Worm (Caenorhabditis elegans) whole organism, L4 larva: ENCODE data around the gene T05B11.4.

ENCODE experiments used
- Y75B8A.6 ChIP-seq: fragments of 200-800 bp; sonication (Bioruptor generic); IDR thresholded peaks from 2 replicates; pipeline ENCODE4 v1.3.6; 2022; ENCODE audit warnings: missing genetic modification reagents, missing genetic modification characterization, missing compliant biosample characterization
- egl-27 ChIP-seq: sonication (generic microtip); optimal IDR thresholded peaks from 3 replicates; lab custom pipeline; 2017; ENCODE audit warnings: missing biosample characterization, missing genetic modification reagents, missing genetic modification characterization
- fos-1 ChIP-seq: fragments of 150-350 bp; optimal IDR thresholded peaks from 2 replicates; lab custom pipeline; 2014; ENCODE audit warnings: missing biosample characterization, missing genetic modification characterization
- nhr-102 ChIP-seq: sonication (generic microtip); optimal IDR thresholded peaks from 2 replicates; lab custom pipeline; 2016; ENCODE audit warnings: mild to moderate bottlenecking, missing genetic modification characterization, moderate library complexity, missing compliant biosample characterization
- snpc-4 ChIP-seq: fragments of 150-350 bp; optimal IDR thresholded peaks from 2 replicates; lab custom pipeline; 2014; ENCODE audit warnings: missing biosample characterization, missing genetic modification characterization
- unc-62 ChIP-seq, 3 experiments: fragments of 150-350 bp in 1 of 3; sonication (generic microtip); optimal IDR thresholded peaks in 2 of 3; peaks in 1 of 3; 1 replicate in 1 of 3; 2 replicates in 2 of 3; lab custom pipeline; 2014 to 2017; ENCODE audit warnings: missing biosample characterization in 3 of 3, missing genetic modification characterization in 3 of 3, missing genetic modification reagents in 3 of 3, missing genotype in 1 of 3

- TF ChIP-seq snpc-4 (tag; lab: Kevin White, UChicago) (no peak), unc-62 (GFP tag; optimal IDR thresholded peaks at IDR 0.05 in 1 of 2; lab: Kevin White, UChicago) (no peak), unc-62 (tag; optimal IDR thresholded peaks at IDR 0.05; lab: Kevin White, UChicago) (no peak), egl-27 (tag; lab: Kevin White, UChicago) (no peak), Y75B8A.6 (GFP tag; lab: Robert Waterston, UW) (no peak), fos-1 (tag; lab: Kevin White, UChicago) (no peak), nhr-102 (tag; lab: Kevin White, UChicago) (no peak)
These were observed 28.3 kb downstream of the T05B11.4 start for ce11 chrV:7726202-7726601.
